Fruit fly (Drosophila melanogaster) whole organism, embryonic: Measurements from ENCODE around the gene PEK.

ENCODE experiments used
- Blimp-1 ChIP-seq: fragments of 200-800 bp; sonication (Bioruptor generic); optimal IDR thresholded peaks from 3 replicates; lab custom pipeline; 2018; ENCODE audit warnings: missing biosample characterization, missing genetic modification characterization, mild to moderate bottlenecking, moderate library complexity, missing genetic modification reagents
- CG10565 ChIP-seq: fragments of 200-800 bp; sonication (Bioruptor generic); optimal IDR thresholded peaks from 3 replicates; lab custom pipeline; 2016; ENCODE audit warnings: missing biosample characterization, mild to moderate bottlenecking, missing genetic modification characterization
- CG11560 ChIP-seq: fragments of 200-800 bp; sonication (Bioruptor generic); IDR thresholded peaks from 3 replicates; pipeline ENCODE4 v1.3.6; 2022; ENCODE audit warnings: missing biosample characterization, missing genetic modification characterization
- CG13894 ChIP-seq: fragments of 200-800 bp; sonication (Bioruptor generic); optimal IDR thresholded peaks from 3 replicates; lab custom pipeline; 2018; ENCODE audit warnings: missing biosample characterization, mild to moderate bottlenecking, missing genetic modification characterization, moderate library complexity
- CG14965 ChIP-seq: fragments of 200-800 bp; sonication (Bioruptor generic); optimal IDR thresholded peaks from 2 replicates; lab custom pipeline; 2016; ENCODE audit warnings: missing biosample characterization, missing genetic modification characterization, borderline replicate concordance
- CG15011 ChIP-seq: fragments of 200-800 bp; sonication (Bioruptor generic); optimal IDR thresholded peaks from 3 replicates; lab custom pipeline; 2018; ENCODE audit warnings: missing biosample characterization, mild to moderate bottlenecking, missing genetic modification characterization
- CG16779 ChIP-seq: fragments of 200-800 bp; sonication (Bioruptor generic); IDR thresholded peaks from 2 replicates; pipeline ENCODE4 v1.3.6; 2022; ENCODE audit warnings: missing biosample characterization, missing genetic modification characterization
- CG16813 ChIP-seq: fragments of 200-800 bp; sonication (Bioruptor generic); IDR thresholded peaks from 3 replicates; pipeline ENCODE4 v1.3.6; 2022; ENCODE audit warnings: missing biosample characterization, missing genetic modification characterization; ENCODE audit not compliant: partially characterized antibody
- CG16815 ChIP-seq: fragments of 200-800 bp; sonication (Bioruptor generic); optimal IDR thresholded peaks from 3 replicates; lab custom pipeline; 2017; ENCODE audit warnings: missing biosample characterization, mild to moderate bottlenecking, missing genetic modification characterization
- CG17186 ChIP-seq: fragments of 200-800 bp; sonication (Bioruptor generic); optimal IDR thresholded peaks from 3 replicates; lab custom pipeline; 2017; ENCODE audit warnings: missing biosample characterization, missing genetic modification reagents, missing genetic modification characterization
- CG17568 ChIP-seq: fragments of 200-800 bp; sonication (Bioruptor generic); optimal IDR thresholded peaks from 2 replicates; lab custom pipeline; 2018; ENCODE audit warnings: missing biosample characterization, mild to moderate bottlenecking, missing genetic modification characterization, moderate library complexity
- CG17829 ChIP-seq: fragments of 200-800 bp; optimal IDR thresholded peaks from 2 replicates; lab custom pipeline; 2019; ENCODE audit warnings: missing biosample characterization, mild to moderate bottlenecking, missing genetic modification characterization, moderate library complexity
- CG30020 ChIP-seq: fragments of 200-800 bp; optimal IDR thresholded peaks from 2 replicates; lab custom pipeline; 2019; ENCODE audit warnings: missing biosample characterization, mild to moderate bottlenecking, missing genetic modification characterization, moderate library complexity
- CG34224 ChIP-seq: fragments of 200-800 bp; sonication (Bioruptor generic); IDR thresholded peaks from 3 replicates; pipeline ENCODE4 v1.3.6; 2022; ENCODE audit warnings: missing biosample characterization, missing genetic modification characterization; ENCODE audit not compliant: partially characterized antibody
- CG4404 ChIP-seq: fragments of 200-800 bp; sonication (Bioruptor generic); IDR thresholded peaks from 2 replicates; pipeline ENCODE4 v1.3.6; 2022; ENCODE audit warnings: missing biosample characterization, missing genetic modification characterization
- CG6683 ChIP-seq: fragments of 200-800 bp; sonication (Bioruptor generic); optimal IDR thresholded peaks from 2 replicates; lab custom pipeline; 2017; ENCODE audit warnings: missing biosample characterization, mild to moderate bottlenecking, missing genetic modification characterization, missing genetic modification reagents
- CG6854 ChIP-seq: fragments of 200-800 bp; sonication (Bioruptor generic); optimal IDR thresholded peaks from 3 replicates; lab custom pipeline; 2017; ENCODE audit warnings: missing biosample characterization, mild to moderate bottlenecking, missing genetic modification characterization
- Chrac-16 ChIP-seq: fragments of 200-800 bp; sonication (Bioruptor generic); optimal IDR thresholded peaks from 3 replicates; lab custom pipeline; 2016; ENCODE audit warnings: missing biosample characterization, missing genetic modification characterization
- Dref ChIP-seq: fragments of 200-800 bp; sonication (Bioruptor generic); IDR thresholded peaks from 2 replicates; pipeline ENCODE4 v1.3.6; 2022; ENCODE audit warnings: missing biosample characterization, missing genetic modification characterization
- Fer1 ChIP-seq: fragments of 200-800 bp; sonication (Bioruptor generic); optimal IDR thresholded peaks from 2 replicates; lab custom pipeline; 2017; ENCODE audit warnings: missing biosample characterization, mild to moderate bottlenecking, missing genetic modification characterization
- H2.0 ChIP-seq: fragments of 200-800 bp; sonication (Bioruptor generic); IDR thresholded peaks from 2 replicates; pipeline ENCODE4 v1.3.6; 2022; ENCODE audit warnings: missing biosample characterization, missing genetic modification characterization
- HLH3B ChIP-seq: fragments of 200-800 bp; sonication (Bioruptor generic); IDR thresholded peaks from 2 replicates; pipeline ENCODE4 v1.3.6; 2022; ENCODE audit warnings: missing biosample characterization, missing genetic modification characterization
- Hr51 ChIP-seq, 2 experiments: fragments of 200-800 bp; sonication (Bioruptor generic); optimal IDR thresholded peaks; 2 replicates in 1 of 2; 3 replicates in 1 of 2; lab custom pipeline; 2016 to 2018; ENCODE audit warnings: missing biosample characterization in 2 of 2, missing genetic modification characterization in 2 of 2, mild to moderate bottlenecking in 1 of 2, moderate library complexity in 1 of 2
- NFAT ChIP-seq: fragments of 200-800 bp; sonication (Bioruptor generic); IDR thresholded peaks from 2 replicates; pipeline ENCODE4 v1.3.6; 2022; ENCODE audit warnings: missing biosample characterization, missing genetic modification characterization
- Neu2 ChIP-seq: fragments of 200-800 bp; sonication (Bioruptor generic); optimal IDR thresholded peaks from 3 replicates; lab custom pipeline; 2016; ENCODE audit warnings: missing biosample characterization, missing genetic modification characterization, borderline replicate concordance
- Nf-YC ChIP-seq: fragments of 200-800 bp; optimal IDR thresholded peaks from 3 replicates; lab custom pipeline; 2019; ENCODE audit warnings: missing biosample characterization, mild to moderate bottlenecking, missing genetic modification characterization, moderate library complexity
- Sox100B ChIP-seq: fragments of 200-800 bp; sonication (Bioruptor generic); optimal IDR thresholded peaks from 3 replicates; lab custom pipeline; 2018; ENCODE audit warnings: missing biosample characterization, mild to moderate bottlenecking, missing genetic modification characterization
- Xbp1 ChIP-seq: fragments of 200-800 bp; sonication (Bioruptor generic); optimal IDR thresholded peaks from 3 replicates; lab custom pipeline; 2016; ENCODE audit warnings: missing biosample characterization, mild to moderate bottlenecking, missing genetic modification characterization
- amos ChIP-seq: fragments of 200-800 bp; sonication (Bioruptor generic); IDR thresholded peaks from 2 replicates; pipeline ENCODE4 v1.3.6; 2022; ENCODE audit warnings: missing biosample characterization, missing genetic modification characterization; ENCODE audit not compliant: partially characterized antibody
- ato ChIP-seq: fragments of 200-800 bp; sonication (Bioruptor generic); IDR thresholded peaks from 2 replicates; pipeline ENCODE4 v1.3.6; 2022; ENCODE audit warnings: missing biosample characterization, missing genetic modification characterization; ENCODE audit not compliant: partially characterized antibody
- bcd ChIP-seq: fragments of 200-800 bp; sonication (Bioruptor generic); optimal IDR thresholded peaks from 2 replicates; lab custom pipeline; 2017; ENCODE audit warnings: missing biosample characterization, mild to moderate bottlenecking, missing genetic modification characterization
- chinmo ChIP-seq: fragments of 200-800 bp; sonication (Bioruptor generic); IDR thresholded peaks from 4 replicates; pipeline ENCODE4 v1.3.6; 2022; ENCODE audit warnings: missing biosample characterization, missing genetic modification characterization; ENCODE audit not compliant: partially characterized antibody
- dimm ChIP-seq: fragments of 200-800 bp; sonication (Bioruptor generic); IDR thresholded peaks from 2 replicates; pipeline ENCODE4 v1.3.6; 2022; ENCODE audit warnings: missing biosample characterization, missing genetic modification characterization
- dm ChIP-seq: fragments of 200-800 bp; sonication (Bioruptor generic); optimal IDR thresholded peaks from 3 replicates; lab custom pipeline; 2016; ENCODE audit warnings: missing biosample characterization, missing genetic modification characterization
- grau ChIP-seq: fragments of 200-800 bp; optimal IDR thresholded peaks from 3 replicates; lab custom pipeline; 2019; ENCODE audit warnings: missing biosample characterization, mild to moderate bottlenecking, missing genetic modification characterization, moderate library complexity
- ham ChIP-seq: fragments of 200-800 bp; sonication (Bioruptor generic); IDR thresholded peaks from 2 replicates; pipeline ENCODE4 v1.3.6; 2022; ENCODE audit warnings: missing biosample characterization, missing genetic modification characterization
- jigr1 ChIP-seq: fragments of 200-800 bp; sonication (Bioruptor generic); IDR thresholded peaks from 3 replicates; pipeline ENCODE4 v1.3.6; 2022; ENCODE audit warnings: missing biosample characterization, missing genetic modification characterization
- kay ChIP-seq: fragments of 200-800 bp; sonication (Bioruptor generic); optimal IDR thresholded peaks from 2 replicates; lab custom pipeline; 2016; ENCODE audit warnings: missing biosample characterization, missing genetic modification characterization
- klu ChIP-seq: fragments of 200-800 bp; sonication (Bioruptor generic); IDR thresholded peaks from 2 replicates; pipeline ENCODE4 v1.3.6; 2022; ENCODE audit warnings: missing biosample characterization, missing genetic modification characterization
- luna ChIP-seq: fragments of 200-800 bp; sonication (Bioruptor generic); optimal IDR thresholded peaks from 2 replicates; lab custom pipeline; 2016; ENCODE audit warnings: missing biosample characterization, missing genetic modification characterization
- p53 ChIP-seq: fragments of 200-800 bp; sonication (Bioruptor generic); optimal IDR thresholded peaks from 2 replicates; lab custom pipeline; 2016; ENCODE audit warnings: missing biosample characterization, missing genetic modification characterization
- peb ChIP-seq: fragments of 200-800 bp; sonication (Bioruptor generic); IDR thresholded peaks from 2 replicates; pipeline ENCODE4 v1.3.6; 2022; ENCODE audit warnings: missing biosample characterization, missing genetic modification characterization
- phol ChIP-seq: fragments of 200-800 bp; sonication (Bioruptor generic); optimal IDR thresholded peaks from 3 replicates; lab custom pipeline; 2018; ENCODE audit warnings: missing biosample characterization, mild to moderate bottlenecking, missing genetic modification characterization, moderate library complexity
- pita ChIP-seq: fragments of 200-800 bp; sonication (Bioruptor generic); optimal IDR thresholded peaks from 2 replicates; lab custom pipeline; 2017; ENCODE audit warnings: missing biosample characterization, mild to moderate bottlenecking, missing genetic modification characterization
- rib ChIP-seq: fragments of 200-800 bp; sonication (Bioruptor generic); IDR thresholded peaks from 2 replicates; pipeline ENCODE4 v1.3.6; 2022; ENCODE audit warnings: missing biosample characterization, missing genetic modification characterization
- salm ChIP-seq: fragments of 200-800 bp; sonication (Bioruptor generic); optimal IDR thresholded peaks from 2 replicates; lab custom pipeline; 2018; ENCODE audit warnings: missing biosample characterization, mild to moderate bottlenecking, missing genetic modification characterization
- sima ChIP-seq: fragments of 200-800 bp; sonication (Bioruptor generic); optimal IDR thresholded peaks from 2 replicates; lab custom pipeline; 2016; ENCODE audit warnings: missing biosample characterization, missing genetic modification characterization
- zen2 ChIP-seq: fragments of 200-800 bp; sonication (Bioruptor generic); IDR thresholded peaks from 3 replicates; pipeline ENCODE4 v1.3.6; 2022; ENCODE audit warnings: missing biosample characterization, missing genetic modification characterization; ENCODE audit not compliant: partially characterized antibody
- zf30C ChIP-seq: fragments of 200-800 bp; sonication (Bioruptor generic); optimal IDR thresholded peaks from 3 replicates; lab custom pipeline; 2018; ENCODE audit warnings: missing biosample characterization, mild to moderate bottlenecking, missing genetic modification characterization
- zfh1 ChIP-seq: fragments of 200-800 bp; sonication (Bioruptor generic); IDR thresholded peaks from 3 replicates; pipeline ENCODE4 v1.3.6; 2022; ENCODE audit warnings: missing biosample characterization, missing genetic modification characterization

Gene PEK

DNA sequence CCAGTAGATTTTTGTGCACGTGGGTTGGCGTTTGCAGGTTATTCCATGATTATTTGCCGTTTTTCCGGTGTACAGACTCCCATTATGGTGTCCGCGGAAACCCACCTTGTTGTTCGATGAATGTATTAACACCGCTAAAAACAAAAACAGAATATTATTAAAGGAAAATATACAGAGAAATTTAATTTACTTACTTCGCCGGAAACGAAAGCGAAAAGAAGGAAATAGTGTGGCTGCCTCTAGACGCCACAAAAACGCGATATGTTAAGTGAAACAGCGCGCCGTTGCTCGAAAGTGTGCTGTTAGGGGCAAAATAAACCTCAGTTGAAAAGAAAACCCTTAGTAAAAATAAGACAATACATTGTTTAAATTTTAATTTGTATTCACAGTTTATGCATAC lies 2.3 kb upstream of the PEK start, which contains the start of gene RpL35A (continued):
- peak; percentile 63 for TF ChIP-seq Hr51 (GFP tag; optimal IDR thresholded peaks at IDR 0.05; lab: Kevin White, UChicago)
- no peak for TF ChIP-seq kay (GFP tag; lab: Kevin White, UChicago)
- TF ChIP-seq Xbp1 (GFP tag; lab: Kevin White, UChicago), result peak; percentile 51
- no peak for TF ChIP-seq CG34224 (GFP tag; lab: Robert Waterston, UW)
- TF ChIP-seq pita (GFP tag; lab: Kevin White, UChicago), result no peak
- peak; percentile 40 for TF ChIP-seq Dref (GFP tag; lab: Robert Waterston, UW)
- TF ChIP-seq phol (tag; lab: Kevin White, UChicago), result peak; percentile 61
- peak; percentile 64 for TF ChIP-seq salm (tag; lab: Kevin White, UChicago)
- no peak for TF ChIP-seq Chrac-16 (GFP tag; lab: Kevin White, UChicago)
- TF ChIP-seq ato (GFP tag; lab: Robert Waterston, UW), result no peak
- no peak for TF ChIP-seq rib (GFP tag; lab: Robert Waterston, UW)
- peak; percentile 90 for TF ChIP-seq Fer1 (GFP tag; lab: Kevin White, UChicago)
- TF ChIP-seq luna, result peak; percentile 29
- peak; percentile 82 for TF ChIP-seq CG6854 (GFP tag; lab: Kevin White, UChicago)
- TF ChIP-seq CG16815, result no peak
- TF ChIP-seq zen2 (GFP tag; lab: Robert Waterston, UW), result no peak
- TF ChIP-seq dimm, result no peak
- TF ChIP-seq Neu2 (GFP tag; lab: Kevin White, UChicago), result peak; percentile 19
- no peak for TF ChIP-seq CG4404 (GFP tag; lab: Robert Waterston, UW)
- TF ChIP-seq ham, result no peak
- peak; percentile 58; the same call in 1 of the 2 replicates for TF ChIP-seq NFAT (GFP tag; lab: Robert Waterston, UW)
- no peak; the same call in 1 of the 2 replicates for TF ChIP-seq amos (GFP tag; lab: Robert Waterston, UW)
- TF ChIP-seq CG16779 (GFP tag; lab: Robert Waterston, UW), result no peak
- TF ChIP-seq zfh1 (GFP tag; lab: Robert Waterston, UW), result peak; percentile 76
- TF ChIP-seq jigr1, result no peak
- peak; percentile 58 for TF ChIP-seq zf30C
- peak; percentile 57 for TF ChIP-seq grau (tag; lab: Kevin White, UChicago)
- TF ChIP-seq CG14965, result no peak
- peak; percentile 47 for TF ChIP-seq CG30020 (tag; lab: Kevin White, UChicago)
- TF ChIP-seq Nf-YC (tag; lab: Kevin White, UChicago), result peak; percentile 68
- TF ChIP-seq CG6683 (GFP tag; lab: Kevin White, UChicago), result peak; percentile 48
- TF ChIP-seq CG17829 (tag; lab: Kevin White, UChicago), result peak; percentile 76
- TF ChIP-seq Sox100B (GFP tag; lab: Kevin White, UChicago), result peak; percentile 66
- TF ChIP-seq p53 (GFP tag; lab: Kevin White, UChicago), result peak; percentile 52
- no peak for TF ChIP-seq peb (GFP tag; lab: Robert Waterston, UW)
- TF ChIP-seq CG11560 (tag; lab: Robert Waterston, UW), result no peak
- peak; percentile 56 for TF ChIP-seq H2.0 (GFP tag; lab: Robert Waterston, UW)
- peak; percentile 12 for TF ChIP-seq sima
- TF ChIP-seq chinmo (GFP tag; lab: Robert Waterston, UW), result no peak
- peak; percentile 26; the same call in 1 of the 2 replicates for TF ChIP-seq HLH3B (GFP tag; lab: Robert Waterston, UW)
- TF ChIP-seq CG15011 (GFP tag; lab: Kevin White, UChicago), result no peak
- peak; percentile 63 for TF ChIP-seq Blimp-1
- no peak for TF ChIP-seq CG17568 (GFP tag; lab: Kevin White, UChicago)
- TF ChIP-seq dm, result peak; percentile 89
- TF ChIP-seq CG10565 (GFP tag; lab: Kevin White, UChicago), result no peak
- no peak for TF ChIP-seq klu (GFP tag; lab: Robert Waterston, UW)
- TF ChIP-seq CG13894 (tag; lab: Kevin White, UChicago), result peak; percentile 56
- no peak for TF ChIP-seq CG16813 (GFP tag; lab: Robert Waterston, UW)
- TF ChIP-seq CG17186 (GFP tag; lab: Kevin White, UChicago), result peak; percentile 100
- peak; percentile 80 for TF ChIP-seq bcd (GFP tag; lab: Kevin White, UChicago)
